Worm (Caenorhabditis elegans) whole organism, L3 larva: ENCODE results near the gene srh-275.
"Not testable (repeated sequence)": the region's sequence is repeated elsewhere in the genome, so short reads cannot be mapped to it uniquely, and the experiment has no call there.

Experiments
- R02D3.7 ChIP-seq: fragments of 150-350 bp; optimal IDR thresholded peaks from 2 replicates; lab custom pipeline; 2014; ENCODE audit warnings: missing biosample characterization, missing genetic modification characterization
- ZK546.5 ChIP-seq: sonication (generic microtip); optimal IDR thresholded peaks from 2 replicates; lab custom pipeline; 2017; ENCODE audit warnings: missing biosample characterization, missing genetic modification characterization
- aly-2 ChIP-seq: fragments of 150-350 bp; optimal IDR thresholded peaks from 2 replicates; lab custom pipeline; 2014; ENCODE audit warnings: missing biosample characterization, missing genetic modification characterization
- ama-1 ChIP-seq: fragments of 150-350 bp; optimal IDR thresholded peaks from 2 replicates; lab custom pipeline; 2018
- ceh-16 ChIP-seq: sonication (generic microtip); optimal IDR thresholded peaks from 2 replicates; lab custom pipeline; 2017; ENCODE audit warnings: missing biosample characterization, missing genetic modification characterization
- ceh-82 ChIP-seq: fragments of 150-350 bp; optimal IDR thresholded peaks from 2 replicates; lab custom pipeline; 2014; ENCODE audit warnings: missing biosample characterization, missing genetic modification characterization
- ceh-9 ChIP-seq: sonication (generic microtip); optimal IDR thresholded peaks from 2 replicates; lab custom pipeline; 2018; ENCODE audit warnings: missing biosample characterization, missing genetic modification characterization
- daf-12 ChIP-seq: fragments of 150-350 bp; optimal IDR thresholded peaks from 2 replicates; lab custom pipeline; 2014; ENCODE audit warnings: missing biosample characterization, missing genetic modification reagents, missing genetic modification characterization
- egl-27 ChIP-seq: sonication (generic microtip); optimal IDR thresholded peaks from 4 replicates; lab custom pipeline; 2017; ENCODE audit warnings: missing biosample characterization, missing genetic modification reagents, missing genetic modification characterization
- egl-5 ChIP-seq: fragments of 150-350 bp; optimal IDR thresholded peaks from 2 replicates; lab custom pipeline; 2017; ENCODE audit warnings: missing biosample characterization, missing genetic modification reagents, missing genetic modification characterization, inconsistent platforms
- elt-1 ChIP-seq: fragments of 150-350 bp; optimal IDR thresholded peaks from 2 replicates; lab custom pipeline; 2014; ENCODE audit warnings: missing biosample characterization, missing genetic modification characterization
- elt-2 ChIP-seq: sonication (generic microtip); optimal IDR thresholded peaks from 2 replicates; lab custom pipeline; 2016; ENCODE audit warnings: missing genetic modification reagents, mild to moderate bottlenecking, missing genetic modification characterization, missing compliant biosample characterization
- elt-3 ChIP-seq, 3 experiments: fragments of 150-350 bp in 1 of 3; sonication (generic microtip) in 2 of 3; optimal IDR thresholded peaks; 2 replicates in 2 of 3; 4 replicates in 1 of 3; lab custom pipeline; 2014 to 2017; ENCODE audit warnings: missing biosample characterization in 3 of 3, missing genetic modification characterization in 3 of 3
- eor-1 ChIP-seq, 2 experiments: fragments of 150-350 bp; optimal IDR thresholded peaks; 2 replicates each; lab custom pipeline; 2014 to 2018; ENCODE audit warnings: missing biosample characterization in 2 of 2, missing genetic modification characterization in 2 of 2
- fkh-10 ChIP-seq: sonication (generic microtip); optimal IDR thresholded peaks from 2 replicates; lab custom pipeline; 2017; ENCODE audit warnings: missing biosample characterization, missing genetic modification reagents, missing genetic modification characterization
- fkh-2 ChIP-seq: fragments of 150-350 bp; optimal IDR thresholded peaks from 2 replicates; lab custom pipeline; 2014; ENCODE audit warnings: missing biosample characterization, missing genetic modification reagents, missing genetic modification characterization
- fos-1 ChIP-seq: fragments of 150-350 bp; optimal IDR thresholded peaks from 2 replicates; lab custom pipeline; 2014; ENCODE audit warnings: missing biosample characterization, missing genetic modification characterization
- hmg-11 ChIP-seq: sonication (generic microtip); optimal IDR thresholded peaks from 2 replicates; lab custom pipeline; 2016; ENCODE audit warnings: missing genetic modification characterization, missing compliant biosample characterization
- jun-1 ChIP-seq: fragments of 150-350 bp; optimal IDR thresholded peaks from 2 replicates; lab custom pipeline; 2014; ENCODE audit warnings: missing biosample characterization, missing genetic modification reagents, missing genetic modification characterization
- lin-15B ChIP-seq: fragments of 150-350 bp; optimal IDR thresholded peaks from 2 replicates; lab custom pipeline; 2014; ENCODE audit warnings: missing biosample characterization, missing genetic modification characterization
- lin-39 ChIP-seq: fragments of 150-350 bp; optimal IDR thresholded peaks from 2 replicates; lab custom pipeline; 2018; ENCODE audit warnings: missing biosample characterization, missing genetic modification reagents, missing genetic modification characterization
- lsy-12 ChIP-seq: sonication (generic microtip); optimal IDR thresholded peaks from 2 replicates; lab custom pipeline; 2016; ENCODE audit warnings: mild to moderate bottlenecking, missing genetic modification characterization, missing compliant biosample characterization
- mdl-1 ChIP-seq: fragments of 150-350 bp; optimal IDR thresholded peaks from 2 replicates; lab custom pipeline; 2014; ENCODE audit warnings: missing biosample characterization, missing genetic modification characterization
- nfya-1 ChIP-seq: sonication (generic microtip); optimal IDR thresholded peaks from 2 replicates; lab custom pipeline; 2017; ENCODE audit warnings: missing genetic modification characterization, mild to moderate bottlenecking, missing compliant biosample characterization, antibody characterized with exemption, moderate library complexity; ENCODE audit not compliant: insufficient read depth
- nhr-11 ChIP-seq: fragments of 150-350 bp; optimal IDR thresholded peaks from 2 replicates; lab custom pipeline; 2014; ENCODE audit warnings: missing biosample characterization, missing genetic modification characterization
- nhr-23 ChIP-seq: fragments of 150-350 bp; optimal IDR thresholded peaks from 2 replicates; lab custom pipeline; 2014; ENCODE audit warnings: missing biosample characterization, missing genetic modification reagents, missing genetic modification characterization
- nhr-76 ChIP-seq: fragments of 150-350 bp; sonication (generic microtip); optimal IDR thresholded peaks from 5 replicates; lab custom pipeline; 2014; ENCODE audit warnings: missing biosample characterization, missing genetic modification characterization
- nhr-77 ChIP-seq: fragments of 150-350 bp; optimal IDR thresholded peaks from 2 replicates; lab custom pipeline; 2014; ENCODE audit warnings: missing biosample characterization, missing genetic modification characterization
- pha-4 ChIP-seq: fragments of 150-350 bp; optimal IDR thresholded peaks from 2 replicates; lab custom pipeline; 2014; ENCODE audit warnings: missing biosample characterization, missing genetic modification reagents, missing genetic modification characterization
- snpc-4 ChIP-seq: fragments of 150-350 bp; optimal IDR thresholded peaks from 2 replicates; lab custom pipeline; 2014; ENCODE audit warnings: missing biosample characterization, missing genetic modification characterization
- tbx-2 ChIP-seq: sonication (generic microtip); optimal IDR thresholded peaks from 2 replicates; lab custom pipeline; 2016; ENCODE audit warnings: mild to moderate bottlenecking, missing genetic modification characterization, missing compliant biosample characterization
- unc-39 ChIP-seq: sonication (generic microtip); optimal IDR thresholded peaks from 4 replicates; lab custom pipeline; 2017; ENCODE audit warnings: missing biosample characterization, missing genetic modification characterization
- zag-1 ChIP-seq: fragments of 150-350 bp; optimal IDR thresholded peaks from 2 replicates; lab custom pipeline; 2014; ENCODE audit warnings: missing biosample characterization, missing genetic modification characterization
- ztf-11 ChIP-seq: fragments of 150-350 bp; optimal IDR thresholded peaks from 2 replicates; lab custom pipeline; 2014; ENCODE audit warnings: missing biosample characterization, missing genetic modification characterization

Gene srh-275

DNA sequence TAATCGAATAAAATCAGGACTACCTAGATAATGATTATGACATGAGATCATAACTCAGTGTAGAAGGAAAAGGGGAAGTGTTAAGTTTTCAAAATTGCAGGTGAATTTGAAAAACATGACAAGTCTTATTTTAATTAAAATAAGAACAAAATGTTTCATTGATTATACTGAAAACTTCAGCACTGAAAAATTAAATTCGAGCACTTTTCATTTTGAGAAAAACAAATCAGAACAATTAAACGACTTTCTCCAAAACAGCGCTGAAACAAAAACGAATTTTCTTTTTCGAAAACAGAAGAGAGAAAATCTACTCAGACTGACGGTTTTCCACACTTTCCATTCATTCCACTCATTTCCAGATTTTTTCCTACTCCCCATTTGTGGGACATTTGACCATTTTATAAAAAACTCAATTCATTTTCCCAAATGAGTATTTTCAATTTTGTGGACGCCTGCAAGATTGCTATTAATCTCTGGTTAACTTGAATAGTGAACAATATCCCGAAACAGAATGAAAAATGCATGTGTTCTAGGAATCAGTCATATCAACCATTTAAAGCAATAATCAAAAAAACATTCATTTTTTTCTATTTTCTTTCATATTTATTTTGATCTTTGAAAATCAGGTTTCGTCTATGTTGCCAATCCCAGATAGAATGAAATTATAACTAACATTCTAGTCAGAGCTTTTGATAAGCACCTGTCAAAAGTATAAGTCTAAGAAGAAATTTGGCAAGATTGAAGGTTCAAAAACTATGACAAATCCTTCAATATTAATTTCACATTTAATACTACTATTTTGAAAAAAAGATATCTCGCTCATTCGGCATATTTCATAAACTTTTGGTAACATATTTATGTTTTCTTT, at the start of gene srh-275, which contains the start of gene srh-231:
Gene srh-275 (plus strand): TSS at position 818 of the 868 bp plus-strand sequence.
Gene srh-231 (minus strand): TSS at position 51 of the 868 bp plus-strand sequence.
- no peak for TF ChIP-seq nfya-1
- no peak for TF ChIP-seq zag-1
- TF ChIP-seq lsy-12, result no peak
- TF ChIP-seq, all 47 proteins: peak for 0

DNA sequence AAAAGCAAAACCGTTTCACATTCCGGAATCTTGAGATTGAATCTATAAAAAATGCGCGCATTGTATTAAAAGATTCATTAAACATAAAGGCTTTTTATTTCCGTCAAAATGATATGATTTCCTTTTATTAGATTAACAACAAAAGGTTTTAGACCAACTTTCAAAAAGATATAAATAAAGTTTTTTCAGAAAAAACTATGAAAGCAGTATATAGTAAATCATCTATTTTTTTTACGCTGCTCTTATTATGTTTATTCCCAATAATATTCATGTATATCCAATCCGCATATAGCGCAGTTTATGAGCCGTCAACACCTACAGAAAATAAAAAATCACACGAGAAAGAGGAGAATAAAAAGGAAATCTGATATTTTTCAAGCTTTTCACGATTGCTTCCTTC, 48.3 kb upstream of the srh-275 start, which contains the start of gene F07G11.2:
Gene F07G11.2 (plus strand): TSS at position 301 of the 400 bp plus-strand sequence.
- not testable (repeated sequence) for TF ChIP-seq lin-39, snpc-4, nhr-11 (tag; lab: Kevin White, UChicago)
- TF ChIP-seq, all 47 proteins: peak for 0; not testable (repeated sequence) for 47

DNA sequence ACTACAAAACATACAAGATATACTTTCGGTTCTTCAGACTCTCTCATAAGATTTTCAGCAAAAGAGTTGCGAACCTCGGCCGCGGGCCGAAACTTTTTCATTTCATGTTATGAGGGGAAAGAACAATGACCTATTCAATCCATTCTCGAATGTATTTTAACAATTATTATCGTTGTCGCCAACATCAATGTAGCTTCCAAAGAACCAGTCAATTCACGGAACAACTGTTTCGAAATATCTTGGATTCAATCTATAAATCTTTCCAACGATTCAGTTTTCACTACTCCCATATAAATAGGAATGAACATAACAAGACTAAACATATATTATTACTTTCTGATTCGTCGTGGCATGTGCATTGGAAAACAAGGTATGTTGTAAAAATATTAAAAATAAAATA, 45.7 kb upstream of the srh-275 start, which contains the start of gene F07G11.1:
Gene F07G11.1 (plus strand): TSS at position 301 of the 400 bp plus-strand sequence.
- TF ChIP-seq ztf-11 (tag; lab: Kevin White, UChicago) (no peak), tbx-2 (tag; lab: Kevin White, UChicago) (no peak), R02D3.7 (tag; lab: Kevin White, UChicago) (no peak), lsy-12 (no peak), unc-39 (tag; lab: Kevin White, UChicago) (no peak), nhr-77 (tag; lab: Kevin White, UChicago) (no peak), aly-2 (no peak), ama-1 (no peak), nhr-76 (tag; lab: Kevin White, UChicago) (no peak), ceh-9 (no peak), fkh-2 (tag; lab: Kevin White, UChicago) (no peak), fos-1 (tag; lab: Kevin White, UChicago) (no peak), eor-1 (tag; optimal IDR thresholded peaks at IDR 0.05; lab: Kevin White, UChicago) (no peak), ceh-82 (tag; lab: Kevin White, UChicago) (no peak), ZK546.5 (tag; lab: Kevin White, UChicago) (no peak), mdl-1 (tag; lab: Kevin White, UChicago) (no peak), elt-1 (tag; lab: Kevin White, UChicago) (no peak), lin-39 (tag; lab: Kevin White, UChicago) (no peak), elt-3 (tag; optimal IDR thresholded peaks at IDR 0.05; lab: Kevin White, UChicago) (no peak), fkh-10 (GFP tag; lab: Kevin White, UChicago) (no peak)

DNA sequence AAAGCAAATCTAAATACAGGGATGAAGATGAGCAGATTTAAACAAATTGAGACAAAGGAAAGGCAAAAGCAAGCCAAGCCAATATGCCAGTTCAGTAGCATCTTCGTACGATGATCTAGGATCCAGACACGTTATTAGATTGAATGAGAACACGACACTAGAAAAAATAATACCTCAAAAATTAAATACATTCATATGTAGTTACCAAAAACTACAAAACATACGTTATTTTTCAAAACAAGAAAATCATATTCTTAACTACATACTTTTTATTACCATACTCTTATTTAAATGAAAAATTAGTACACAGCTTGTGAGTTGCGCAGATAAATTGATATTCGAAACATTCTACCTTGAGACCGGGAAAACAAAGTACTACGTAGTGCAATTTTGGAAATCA, 39.6 kb upstream of the srh-275 start, which contains the start of gene srx-6:
Gene srx-6 (minus strand): TSS at position 101 of the 400 bp plus-strand sequence.
- TF ChIP-seq aly-2 (no peak), jun-1 (tag; lab: Kevin White, UChicago) (no peak), hmg-11 (tag; lab: Kevin White, UChicago) (no peak), mdl-1 (tag; lab: Kevin White, UChicago) (no peak), lin-15B (tag; lab: Kevin White, UChicago) (no peak), ceh-9 (no peak), tbx-2 (tag; lab: Kevin White, UChicago) (no peak), elt-2 (tag; lab: Kevin White, UChicago) (no peak), zag-1 (no peak), ceh-16 (tag; lab: Kevin White, UChicago) (no peak), daf-12 (tag; lab: Kevin White, UChicago) (no peak), ztf-11 (tag; lab: Kevin White, UChicago) (no peak), egl-27 (tag; lab: Kevin White, UChicago) (no peak), egl-5 (tag; lab: Kevin White, UChicago) (no peak), ceh-82 (tag; lab: Kevin White, UChicago) (no peak), fkh-10 (GFP tag; lab: Kevin White, UChicago) (no peak), nhr-23 (tag; lab: Kevin White, UChicago) (no peak), pha-4 (tag; lab: Kevin White, UChicago) (no peak)
